Worm (Caenorhabditis elegans) whole organism, midembryonic: ENCODE results near the gene T25B9.4.

Experiments
- T22C8.4 ChIP-seq: fragments of 200-800 bp; sonication (Bioruptor generic); IDR thresholded peaks from 2 replicates; pipeline ENCODE4 v1.3.6; 2022; ENCODE audit warnings: missing genetic modification characterization, missing compliant biosample characterization
- flt-1 ChIP-seq: fragments of 200-800 bp; sonication (Bioruptor generic); IDR thresholded peaks from 2 replicates; pipeline ENCODE4 v1.3.6; 2022; ENCODE audit warnings: missing genetic modification characterization, missing compliant biosample characterization
- med-1 ChIP-seq: sonication (generic microtip); optimal IDR thresholded peaks from 2 replicates; lab custom pipeline; 2017; ENCODE audit warnings: missing genetic modification characterization, mild to moderate bottlenecking, missing compliant biosample characterization, antibody characterized with exemption, missing genetic modification reagents; ENCODE audit not compliant: insufficient read depth
- ref-1 ChIP-seq: fragments of 200-800 bp; sonication (Bioruptor generic); conservative IDR thresholded peaks from 2 replicates; pipeline ENCODE4 v1.3.6; 2022; ENCODE audit warnings: missing genetic modification reagents, missing genetic modification characterization, missing compliant biosample characterization
- tab-1 ChIP-seq: fragments of 200-800 bp; sonication (Bioruptor generic); IDR thresholded peaks from 2 replicates; pipeline ENCODE4 v1.3.6; 2022; ENCODE audit warnings: missing genetic modification characterization, missing compliant biosample characterization
- ztf-23 ChIP-seq: fragments of 200-800 bp; sonication (Bioruptor generic); IDR thresholded peaks from 2 replicates; pipeline ENCODE4 v1.3.6; 2022; ENCODE audit warnings: missing genetic modification reagents, missing genetic modification characterization, missing compliant biosample characterization
- ztf-29 ChIP-seq: fragments of 200-800 bp; sonication (Bioruptor generic); IDR thresholded peaks from 2 replicates; pipeline ENCODE4 v1.3.6; 2022; ENCODE audit warnings: missing genetic modification reagents, missing genetic modification characterization, missing compliant biosample characterization

DNA sequence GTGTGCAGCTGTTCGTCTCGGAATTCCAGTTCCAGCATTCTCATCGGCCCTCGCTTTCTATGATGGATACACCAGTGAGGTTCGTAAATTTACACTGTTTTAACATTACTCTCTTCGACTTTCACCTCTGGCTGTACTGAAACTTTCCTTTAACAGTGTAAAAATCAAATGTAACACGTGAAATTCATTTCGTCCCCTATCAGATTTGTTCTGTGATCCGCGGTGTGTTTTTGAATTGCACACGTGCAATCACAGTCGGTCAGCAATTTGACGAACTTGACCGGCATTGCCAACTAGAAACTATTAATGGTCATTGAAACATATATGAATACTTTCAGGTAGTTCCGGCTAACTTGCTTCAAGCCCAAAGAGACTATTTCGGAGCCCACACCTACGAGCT is 19.6 kb upstream of the T25B9.4 start:
- TF ChIP-seq tab-1 (GFP tag; lab: Robert Waterston, UW) (no peak), med-1 (GFP tag; lab: Kevin White, UChicago) (no peak), ztf-29 (no peak), ztf-23 (GFP tag; lab: Robert Waterston, UW) (no peak), flt-1 (GFP tag; lab: Robert Waterston, UW) (no peak), ref-1 (GFP tag; lab: Robert Waterston, UW) (no peak), T22C8.4 (GFP tag; lab: Robert Waterston, UW) (no peak)
